Worm (Caenorhabditis elegans): ENCODE data around the gene irld-39.
A peak's percentile ranks its signal among the peaks of the same experiment; 100 is the strongest.

Gene irld-39

DNA sequence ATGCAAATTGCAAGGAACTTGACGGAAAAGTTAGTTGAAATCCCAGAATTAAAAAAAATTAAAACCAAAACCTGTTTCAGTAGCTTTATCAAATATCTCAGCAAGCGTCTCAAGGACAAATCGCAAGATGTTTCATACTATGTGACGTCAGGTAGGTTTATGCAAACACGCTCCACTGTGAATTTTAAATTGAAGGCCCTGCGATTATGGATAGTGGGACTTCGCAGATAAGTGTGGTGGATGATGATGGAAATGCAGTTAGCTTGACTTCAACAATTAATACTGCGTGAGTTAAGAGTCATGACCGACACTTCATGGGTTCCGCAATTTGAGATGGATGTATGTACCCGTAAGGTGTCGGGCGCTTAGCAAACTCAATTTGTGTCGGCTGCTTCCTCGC is 33.1 kb upstream of the irld-39 start:
- TF ChIP-seq eor-1 (tag; optimal IDR thresholded peaks at IDR 0.05) (no peak), nhr-76 (tag; optimal IDR thresholded peaks at IDR 0.05) (no peak), mdl-1 (tag; optimal IDR thresholded peaks at IDR 0.05) (no peak), ztf-4 (tag; optimal IDR thresholded peaks at IDR 0.05) (no peak), lin-15B (tag; optimal IDR thresholded peaks at IDR 0.05) (no peak), nhr-11 (tag; optimal IDR thresholded peaks at IDR 0.05) (no peak), elt-3 (tag; optimal IDR thresholded peaks at IDR 0.05) (no peak), nfya-1 (tag; optimal IDR thresholded peaks at IDR 0.05; ENCODE audit: insufficient read depth) (no peak), unc-39 (tag; optimal IDR thresholded peaks at IDR 0.05) (no peak), unc-62 (GFP tag; optimal IDR thresholded peaks at IDR 0.05) (no peak), nhr-43 (tag; optimal IDR thresholded peaks at IDR 0.05; ENCODE audit: poor library complexity, severe bottlenecking) (no peak)

DNA sequence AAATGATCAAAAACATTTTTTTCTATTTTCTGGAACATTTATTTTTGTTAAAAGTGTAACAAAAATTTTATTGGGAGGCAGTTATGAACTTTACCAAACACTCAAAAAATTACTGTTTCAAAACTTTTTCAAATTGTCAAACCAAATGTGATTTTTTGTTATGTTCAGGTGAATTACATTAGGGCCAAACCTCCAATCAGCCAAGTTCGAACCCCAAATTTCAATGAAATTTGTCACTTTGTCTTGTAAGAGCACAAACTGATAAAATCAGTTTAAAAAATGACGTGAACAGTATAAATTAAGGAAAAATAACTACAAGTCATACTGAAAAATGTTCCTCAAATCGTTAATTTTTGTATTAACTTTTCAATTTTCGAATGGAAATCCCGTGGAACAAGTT is 30.9 kb upstream of the irld-39 start, which contains the start of gene H25K10.1:
Gene H25K10.1, plus strand, starts transcription at position 301 of the 400 bp plus-strand sequence.
- no peak for TF ChIP-seq ceh-16 (tag; optimal IDR thresholded peaks at IDR 0.05)
- TF ChIP-seq hmg-11 (tag; optimal IDR thresholded peaks at IDR 0.05) = no peak
- TF ChIP-seq unc-62 (GFP tag; optimal IDR thresholded peaks at IDR 0.05) = no peak
- no peak for TF ChIP-seq egl-27 (tag; optimal IDR thresholded peaks at IDR 0.05)
- no peak for TF ChIP-seq nhr-11 (tag; optimal IDR thresholded peaks at IDR 0.05)
- no peak for TF ChIP-seq pha-4 (tag; optimal IDR thresholded peaks at IDR 0.05)
- TF ChIP-seq ZK546.5 (tag; optimal IDR thresholded peaks at IDR 0.05) = no peak

DNA sequence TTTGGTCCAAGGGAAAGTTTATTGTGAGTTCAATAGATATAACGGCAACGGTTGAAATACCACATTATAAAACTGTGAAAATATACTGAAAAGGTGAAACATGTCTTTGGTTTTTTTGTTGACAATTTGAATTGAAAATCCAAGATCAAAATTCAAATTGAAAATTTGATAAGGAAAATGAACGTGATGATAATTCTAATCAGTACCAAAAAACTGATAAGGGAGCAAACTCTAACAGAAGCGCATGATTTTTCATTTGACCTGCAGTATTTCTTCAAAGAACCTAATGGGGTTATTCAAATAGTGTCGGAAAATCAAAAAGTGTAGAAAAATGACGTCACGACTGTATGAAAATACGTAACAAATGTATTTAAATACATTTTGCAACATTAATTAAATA is 29.6 kb upstream of the irld-39 start:
- TF ChIP-seq mdl-1 (tag; optimal IDR thresholded peaks at IDR 0.05) (no peak), pqm-1 (tag; optimal IDR thresholded peaks at IDR 0.05) (peak; percentile 86), elt-2 (tag; optimal IDR thresholded peaks at IDR 0.05) (peak; percentile 96), skn-1 (tag; optimal IDR thresholded peaks at IDR 0.05) (peak; percentile 32), nhr-67 (tag; optimal IDR thresholded peaks at IDR 0.05) (no peak), pha-4 (tag; optimal IDR thresholded peaks at IDR 0.05) (peak; percentile 51)

DNA sequence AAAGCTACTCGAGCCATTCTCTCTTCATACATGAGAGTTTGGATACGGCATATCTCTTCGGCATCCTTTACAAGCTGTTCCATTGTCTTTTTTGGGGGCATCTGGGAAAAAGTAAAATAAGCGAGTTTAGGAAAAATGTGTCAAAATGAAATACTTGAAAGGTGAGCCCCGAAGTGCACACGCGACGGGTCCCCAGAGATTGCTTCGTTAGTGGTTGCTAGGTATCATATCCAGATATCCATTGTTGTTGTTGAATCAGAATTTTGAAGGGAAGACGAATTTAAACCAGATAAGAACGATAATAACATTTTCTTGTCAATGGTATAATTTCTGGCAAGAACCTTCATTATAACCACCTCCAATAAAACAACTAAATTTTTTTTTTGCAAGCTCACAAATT is 22.0 kb upstream of the irld-39 start, which contains the start of gene H25K10.2:
Gene H25K10.2, minus strand, starts transcription at position 101 of the 400 bp plus-strand sequence.
- no peak for TF ChIP-seq fkh-10 (GFP tag; optimal IDR thresholded peaks at IDR 0.05)

DNA sequence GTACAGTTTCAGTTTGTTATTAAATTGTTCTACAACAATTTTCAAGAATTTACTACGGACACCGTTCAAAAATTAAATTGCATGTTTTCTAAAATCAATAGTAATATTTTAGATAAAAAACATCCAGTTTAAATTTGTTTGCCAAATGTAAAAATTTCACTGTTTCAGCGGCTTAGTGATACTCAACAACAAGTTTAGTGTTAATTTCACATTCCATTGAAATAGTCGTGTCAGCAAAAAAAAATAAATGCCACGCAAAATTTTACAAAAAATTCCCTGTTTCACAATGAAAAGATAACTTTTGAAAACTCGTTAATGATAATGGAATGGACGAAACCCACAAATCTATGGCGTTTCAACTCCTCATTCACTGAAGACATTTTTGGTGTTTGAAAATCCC is 16.8 kb upstream of the irld-39 start:
- TF ChIP-seq nhr-25 (tag; optimal IDR thresholded peaks at IDR 0.05) = no peak
- no peak for TF ChIP-seq nhr-76 (tag; optimal IDR thresholded peaks at IDR 0.05)
- TF ChIP-seq egl-27 (tag; optimal IDR thresholded peaks at IDR 0.05) = no peak
- no peak for TF ChIP-seq aly-2 (tag; optimal IDR thresholded peaks at IDR 0.05)
- TF ChIP-seq ceh-28 (tag; optimal IDR thresholded peaks at IDR 0.05) = no peak
- no peak for TF ChIP-seq fkh-2 (tag; optimal IDR thresholded peaks at IDR 0.05)
- no peak for TF ChIP-seq eor-1 (tag; optimal IDR thresholded peaks at IDR 0.05)
- TF ChIP-seq snpc-4 (tag; optimal IDR thresholded peaks at IDR 0.05) = no peak
- no peak for TF ChIP-seq pqm-1 (tag; optimal IDR thresholded peaks at IDR 0.05)
- no peak for TF ChIP-seq ceh-9 (tag; optimal IDR thresholded peaks at IDR 0.05)
- TF ChIP-seq elt-1 (tag; optimal IDR thresholded peaks at IDR 0.05) = no peak
- TF ChIP-seq nfya-1 (tag; optimal IDR thresholded peaks at IDR 0.05; ENCODE audit: insufficient read depth) = no peak
- TF ChIP-seq ceh-16 (tag; optimal IDR thresholded peaks at IDR 0.05) = no peak
- TF ChIP-seq sea-2 (GFP tag; optimal IDR thresholded peaks at IDR 0.05) = no peak
- no peak for TF ChIP-seq nhr-67 (tag; optimal IDR thresholded peaks at IDR 0.05)
- TF ChIP-seq nhr-43 (tag; optimal IDR thresholded peaks at IDR 0.05; ENCODE audit: poor library complexity, severe bottlenecking) = no peak
- no peak for TF ChIP-seq lin-39 (tag; optimal IDR thresholded peaks at IDR 0.05)
- TF ChIP-seq nhr-11 (tag; optimal IDR thresholded peaks at IDR 0.05) = no peak
- TF ChIP-seq fos-1 (tag; optimal IDR thresholded peaks at IDR 0.05) = no peak
- no peak for TF ChIP-seq unc-39 (tag; optimal IDR thresholded peaks at IDR 0.05)

DNA sequence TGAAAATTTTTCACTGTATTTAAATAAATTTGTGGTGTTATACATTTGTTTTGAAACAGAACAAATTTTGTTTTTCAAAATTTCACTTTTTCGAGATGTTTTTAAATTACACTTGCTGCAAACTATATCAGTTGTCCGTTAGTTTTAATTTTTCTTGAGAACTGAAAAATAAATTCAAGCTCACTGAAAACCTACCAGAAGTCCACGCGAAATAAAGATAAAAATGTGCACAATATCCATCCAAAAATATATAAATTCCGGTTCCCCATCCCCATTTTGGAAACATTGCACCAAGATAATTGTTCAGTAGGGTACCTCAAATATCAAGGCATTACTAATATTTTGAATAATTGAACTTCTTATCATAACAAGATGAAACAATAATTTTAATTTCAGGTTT is 12.3 kb upstream of the irld-39 start:
- TF ChIP-seq skn-1 (tag; optimal IDR thresholded peaks at IDR 0.05) = no peak
- no peak for TF ChIP-seq ztf-4 (tag; optimal IDR thresholded peaks at IDR 0.05)
- TF ChIP-seq ceh-28 (tag; optimal IDR thresholded peaks at IDR 0.05) = no peak
- TF ChIP-seq nfya-1 (tag; optimal IDR thresholded peaks at IDR 0.05; ENCODE audit: insufficient read depth) = no peak
- TF ChIP-seq hmg-11 (tag; optimal IDR thresholded peaks at IDR 0.05) = no peak
- TF ChIP-seq ztf-11 (tag; optimal IDR thresholded peaks at IDR 0.05) = no peak
- TF ChIP-seq unc-39 (tag; optimal IDR thresholded peaks at IDR 0.05) = no peak
- TF ChIP-seq nhr-77 (tag; optimal IDR thresholded peaks at IDR 0.05) = no peak
- no peak for TF ChIP-seq fkh-10 (GFP tag; optimal IDR thresholded peaks at IDR 0.05)
- TF ChIP-seq mml-1 (tag; optimal IDR thresholded peaks at IDR 0.05) = no peak
- TF ChIP-seq nhr-12 (tag; optimal IDR thresholded peaks at IDR 0.05) = no peak
- no peak for TF ChIP-seq snpc-4 (tag; optimal IDR thresholded peaks at IDR 0.05)
- TF ChIP-seq R02D3.7 (tag; optimal IDR thresholded peaks at IDR 0.05) = no peak

Measured in whole organism, L3 larva.